Worm (Caenorhabditis elegans) whole organism, L4 larva: ENCODE results near the gene K12H6.6.

Source experiments
- F44E2.7 ChIP-seq: fragments of 200-800 bp; sonication (Bioruptor generic); IDR thresholded peaks from 2 replicates; pipeline ENCODE4 v2.1.2; 2022; ENCODE audit warnings: missing genetic modification characterization, missing compliant biosample characterization
- F49E8.2 ChIP-seq: sonication (generic microtip); optimal IDR thresholded peaks from 2 replicates; lab custom pipeline; 2016; ENCODE audit warnings: missing compliant biosample characterization, mild to moderate bottlenecking, missing genetic modification characterization, borderline replicate concordance
- T26A8.4 ChIP-seq: fragments of 200-800 bp; sonication (Bioruptor generic); IDR thresholded peaks from 2 replicates; pipeline ENCODE4 v1.3.6; 2022; ENCODE audit warnings: missing genetic modification characterization, missing compliant biosample characterization
- Y5F2A.4 ChIP-seq: fragments of 200-800 bp; sonication (Bioruptor generic); optimal IDR thresholded peaks from 2 replicates; lab custom pipeline; 2018; ENCODE audit warnings: mild to moderate bottlenecking, missing genetic modification characterization, missing compliant biosample characterization
- aha-1 ChIP-seq: fragments of 150-350 bp; peaks from one replicate; lab custom pipeline; 2014; ENCODE audit warnings: missing biosample characterization, missing genetic modification characterization
- arid-1 ChIP-seq: fragments of 200-800 bp; sonication (Bioruptor generic); conservative IDR thresholded peaks from 2 replicates; pipeline ENCODE4 v1.3.6; 2022; ENCODE audit warnings: missing genetic modification reagents, missing genetic modification characterization, missing compliant biosample characterization
- ceh-28 ChIP-seq: fragments of 150-350 bp; optimal IDR thresholded peaks from 2 replicates; lab custom pipeline; 2014; ENCODE audit warnings: missing biosample characterization, missing genetic modification reagents, missing genetic modification characterization
- cey-2 ChIP-seq: sonication (generic microtip); optimal IDR thresholded peaks from 3 replicates; lab custom pipeline; 2017; ENCODE audit warnings: missing genetic modification characterization, mild to moderate bottlenecking, missing compliant biosample characterization, antibody characterized with exemption, borderline replicate concordance; ENCODE audit not compliant: insufficient read depth
- dmd-6 ChIP-seq: fragments of 200-800 bp; sonication (Bioruptor generic); IDR thresholded peaks from 2 replicates; pipeline ENCODE4 v1.3.6; 2022; ENCODE audit warnings: missing genetic modification reagents, missing genetic modification characterization, missing compliant biosample characterization
- dmd-9 ChIP-seq: fragments of 200-800 bp; sonication (Bioruptor generic); IDR thresholded peaks from 2 replicates; pipeline ENCODE4 v1.3.6; 2022; ENCODE audit warnings: missing genetic modification reagents, missing genetic modification characterization, missing compliant biosample characterization
- dpl-1 ChIP-seq: fragments of 150-350 bp; optimal IDR thresholded peaks from 2 replicates; lab custom pipeline; 2014; ENCODE audit warnings: missing biosample characterization, missing genetic modification reagents, missing genetic modification characterization
- duxl-1 ChIP-seq: sonication (generic microtip); optimal IDR thresholded peaks from 2 replicates; lab custom pipeline; 2016; ENCODE audit warnings: mild to moderate bottlenecking, missing genetic modification characterization, moderate library complexity, missing compliant biosample characterization; ENCODE audit not compliant: poor library complexity
- egl-27 ChIP-seq: sonication (generic microtip); optimal IDR thresholded peaks from 3 replicates; lab custom pipeline; 2017; ENCODE audit warnings: missing biosample characterization, missing genetic modification reagents, missing genetic modification characterization
- fkh-10 ChIP-seq: fragments of 150-350 bp; optimal IDR thresholded peaks from 2 replicates; lab custom pipeline; 2014; ENCODE audit warnings: missing biosample characterization, missing genetic modification reagents, missing genetic modification characterization
- fos-1 ChIP-seq: fragments of 150-350 bp; optimal IDR thresholded peaks from 2 replicates; lab custom pipeline; 2014; ENCODE audit warnings: missing biosample characterization, missing genetic modification characterization
- hif-1 ChIP-seq, 2 experiments: sonication (generic microtip); optimal IDR thresholded peaks; 2 replicates each; lab custom pipeline; 2016 to 2017; ENCODE audit warnings: missing compliant biosample characterization in 2 of 2, missing genetic modification characterization in 2 of 2, missing genetic modification reagents in 2 of 2, missing genotype in 2 of 2, mild to moderate bottlenecking in 1 of 2
- hlh-11 ChIP-seq: fragments of 200-800 bp; sonication (Bioruptor generic); optimal IDR thresholded peaks from 2 replicates; lab custom pipeline; 2018; ENCODE audit warnings: mild to moderate bottlenecking, missing genetic modification characterization, missing compliant biosample characterization
- hlh-30 ChIP-seq: sonication (generic microtip); optimal IDR thresholded peaks from 2 replicates; lab custom pipeline; 2017; ENCODE audit warnings: antibody characterized with exemption, mild to moderate bottlenecking, missing genetic modification characterization, missing compliant biosample characterization; ENCODE audit not compliant: insufficient read depth
- hmg-1.1 ChIP-seq: fragments of 200-800 bp; sonication (Bioruptor generic); IDR thresholded peaks from 2 replicates; pipeline ENCODE4 v1.3.6; 2022; ENCODE audit warnings: missing genetic modification reagents, missing genetic modification characterization, missing compliant biosample characterization
- lin-1 ChIP-seq: fragments of 200-800 bp; sonication (Bioruptor generic); IDR thresholded peaks from 2 replicates; pipeline ENCODE4 v1.3.6; 2022; ENCODE audit warnings: missing genetic modification reagents, missing genetic modification characterization, missing compliant biosample characterization
- lin-38 ChIP-seq: fragments of 200-800 bp; sonication (Bioruptor generic); IDR thresholded peaks from 2 replicates; pipeline ENCODE4 v1.3.6; 2022; ENCODE audit warnings: missing genetic modification reagents, missing genetic modification characterization, missing compliant biosample characterization
- lsy-2 ChIP-seq, 2 experiments: fragments of 150-350 bp in 1 of 2; sonication (generic microtip) in 1 of 2; optimal IDR thresholded peaks; 2 replicates each; lab custom pipeline; 2014 to 2017; ENCODE audit warnings: missing biosample characterization in 2 of 2, missing genetic modification characterization in 2 of 2
- madf-9 ChIP-seq: fragments of 200-800 bp; sonication (Bioruptor generic); conservative IDR thresholded peaks from 2 replicates; pipeline ENCODE4 v1.3.6; 2022; ENCODE audit warnings: missing genetic modification reagents, missing genetic modification characterization, missing compliant biosample characterization
- mdl-1 ChIP-seq, 2 experiments: fragments of 150-350 bp in 1 of 2; sonication (generic microtip) in 1 of 2; optimal IDR thresholded peaks; 2 replicates each; lab custom pipeline; 2014 to 2017; ENCODE audit warnings: missing biosample characterization in 2 of 2, missing genetic modification characterization in 2 of 2
- mdt-29 ChIP-seq: fragments of 200-800 bp; sonication (Bioruptor generic); IDR thresholded peaks from 2 replicates; pipeline ENCODE4 v1.3.6; 2022; ENCODE audit warnings: missing genetic modification reagents, missing genetic modification characterization, missing compliant biosample characterization
- mes-2 ChIP-seq: sonication (generic microtip); optimal IDR thresholded peaks from 2 replicates; lab custom pipeline; 2016; ENCODE audit warnings: missing genotype, mild to moderate bottlenecking, missing genetic modification characterization, missing compliant biosample characterization; ENCODE audit not compliant: poor library complexity, severe bottlenecking
- nhr-10 ChIP-seq: fragments of 150-350 bp; optimal IDR thresholded peaks from 2 replicates; lab custom pipeline; 2014; ENCODE audit warnings: missing biosample characterization, missing genetic modification characterization
- nhr-28 ChIP-seq: fragments of 150-350 bp; optimal IDR thresholded peaks from 2 replicates; lab custom pipeline; 2014; ENCODE audit warnings: missing biosample characterization, missing genetic modification characterization
- nhr-41 ChIP-seq: fragments of 200-800 bp; sonication (Bioruptor generic); IDR thresholded peaks from 2 replicates; pipeline ENCODE4 v1.3.6; 2022; ENCODE audit warnings: missing genetic modification reagents, missing genetic modification characterization, missing compliant biosample characterization
- nhr-48 ChIP-seq: sonication (generic microtip); optimal IDR thresholded peaks from 2 replicates; lab custom pipeline; 2016; ENCODE audit warnings: mild to moderate bottlenecking, missing genetic modification characterization, missing compliant biosample characterization
- nhr-6 ChIP-seq: fragments of 150-350 bp; optimal IDR thresholded peaks from 2 replicates; lab custom pipeline; 2014; ENCODE audit warnings: missing biosample characterization, missing genetic modification characterization
- sdz-12 ChIP-seq: fragments of 200-800 bp; sonication (Bioruptor generic); optimal IDR thresholded peaks from 2 replicates; lab custom pipeline; 2018; ENCODE audit warnings: mild to moderate bottlenecking, missing genetic modification characterization, missing compliant biosample characterization
- spr-1 ChIP-seq: sonication (generic microtip); optimal IDR thresholded peaks from 2 replicates; lab custom pipeline; 2016; ENCODE audit warnings: mild to moderate bottlenecking, missing genetic modification characterization, missing compliant biosample characterization
- spr-3 ChIP-seq: fragments of 200-800 bp; sonication (Bioruptor generic); optimal IDR thresholded peaks from 2 replicates; lab custom pipeline; 2018; ENCODE audit warnings: mild to moderate bottlenecking, missing genetic modification characterization, missing compliant biosample characterization
- tra-1 ChIP-seq: fragments of 200-800 bp; sonication (Bioruptor generic); IDR thresholded peaks from 2 replicates; pipeline ENCODE4 v1.3.6; 2022; ENCODE audit warnings: missing genetic modification reagents, missing genetic modification characterization, missing compliant biosample characterization
- unc-130 ChIP-seq: sonication (generic microtip); optimal IDR thresholded peaks from 2 replicates; lab custom pipeline; 2016; ENCODE audit warnings: missing genetic modification reagents, missing genetic modification characterization, missing compliant biosample characterization
- unc-39 ChIP-seq: sonication (generic microtip); optimal IDR thresholded peaks from 2 replicates; lab custom pipeline; 2017; ENCODE audit warnings: missing biosample characterization, missing genetic modification characterization
- unc-62 ChIP-seq, 3 experiments: fragments of 150-350 bp in 1 of 3; sonication (generic microtip); optimal IDR thresholded peaks in 2 of 3; peaks in 1 of 3; 1 replicate in 1 of 3; 2 replicates in 2 of 3; lab custom pipeline; 2014 to 2017; ENCODE audit warnings: missing biosample characterization in 3 of 3, missing genetic modification characterization in 3 of 3, missing genetic modification reagents in 3 of 3, missing genotype in 1 of 3
- zip-11 ChIP-seq: fragments of 200-800 bp; sonication (Bioruptor generic); IDR thresholded peaks from 2 replicates; pipeline ENCODE4 v1.3.6; 2022; ENCODE audit warnings: missing genetic modification characterization, missing compliant biosample characterization

K12H6.6 gene

ce11 chrII:2800550-2801233, 30.3 kb downstream of the K12H6.6 start, which contains the start of gene nhr-119 (continued):
- TF ChIP-seq nhr-48: peak; percentile 93
- TF ChIP-seq madf-9 (GFP tag; lab: Robert Waterston, UW): no peak
- peak; percentile 56 for TF ChIP-seq spr-1 (tag; lab: Kevin White, UChicago)
- TF ChIP-seq lsy-2 (tag; optimal IDR thresholded peaks at IDR 0.05; lab: Kevin White, UChicago): peak in 1 of 2 experiments; percentile 76
- TF ChIP-seq T26A8.4: peak; percentile 74
- peak; percentile 44 for TF ChIP-seq nhr-6 (tag; lab: Kevin White, UChicago)
- peak; percentile 8 for TF ChIP-seq nhr-10 (tag; lab: Kevin White, UChicago)
- TF ChIP-seq hlh-11 (tag; lab: Kevin White, UChicago): peak; percentile 93
- TF ChIP-seq duxl-1: peak; percentile 47
- no peak for TF ChIP-seq unc-130 (GFP tag; lab: Kevin White, UChicago)
- peak; percentile 35; the same call in 1 of the 2 replicates for TF ChIP-seq lin-38 (GFP tag; lab: Robert Waterston, UW)
- TF ChIP-seq nhr-28 (tag; lab: Kevin White, UChicago): peak; percentile 91
- no peak for TF ChIP-seq arid-1 (GFP tag; lab: Robert Waterston, UW)
- no peak for TF ChIP-seq spr-3 (GFP tag; lab: Kevin White, UChicago)
- TF ChIP-seq lin-1 (GFP tag; lab: Robert Waterston, UW): peak; percentile 74
- TF ChIP-seq mdl-1 (tag; optimal IDR thresholded peaks at IDR 0.05; lab: Kevin White, UChicago): peak; percentile 11 to 81
- no peak for TF ChIP-seq sdz-12
- TF ChIP-seq egl-27: no peak
- TF ChIP-seq fos-1 (tag; lab: Kevin White, UChicago): peak; percentile 38
- TF ChIP-seq hif-1 (tag; optimal IDR thresholded peaks at IDR 0.05; lab: Kevin White, UChicago): peak in 1 of 2 experiments; percentile 14
- TF ChIP-seq mdt-29: 0 out of 2 replicates have a peak, but pooled peaks have one; percentile 31
- TF ChIP-seq dmd-6 (GFP tag; lab: Robert Waterston, UW): peak; percentile 91
- peak; percentile 83 for TF ChIP-seq tra-1 (GFP tag; lab: Robert Waterston, UW)
- peak; percentile 19 for TF ChIP-seq ceh-28 (tag; lab: Kevin White, UChicago)
- TF ChIP-seq dpl-1 (GFP tag; lab: Kevin White, UChicago): peak; percentile 26
- TF ChIP-seq nhr-41 (GFP tag; lab: Robert Waterston, UW): no peak
- no peak for TF ChIP-seq dmd-9
- TF ChIP-seq cey-2 (tag; lab: Kevin White, UChicago): peak; percentile 51
- TF ChIP-seq hlh-30 (tag; lab: Kevin White, UChicago): peak; percentile 73
- TF ChIP-seq fkh-10 (GFP tag; lab: Kevin White, UChicago): no peak
- TF ChIP-seq hmg-1.1 (GFP tag; lab: Robert Waterston, UW): peak; percentile 59
- no peak for TF ChIP-seq unc-39 (tag; lab: Kevin White, UChicago)
- no peak for TF ChIP-seq F49E8.2
- TF ChIP-seq unc-62 (GFP tag; optimal IDR thresholded peaks at IDR 0.05 in 1 of 2; lab: Kevin White, UChicago): peak in 1 of 2 experiments; percentile 68
- TF ChIP-seq unc-62 (tag; optimal IDR thresholded peaks at IDR 0.05; lab: Kevin White, UChicago): no peak
- TF ChIP-seq zip-11 (GFP tag; lab: Robert Waterston, UW): no peak
- TF ChIP-seq mes-2 (tag; lab: Kevin White, UChicago): peak; percentile 68

DNA sequence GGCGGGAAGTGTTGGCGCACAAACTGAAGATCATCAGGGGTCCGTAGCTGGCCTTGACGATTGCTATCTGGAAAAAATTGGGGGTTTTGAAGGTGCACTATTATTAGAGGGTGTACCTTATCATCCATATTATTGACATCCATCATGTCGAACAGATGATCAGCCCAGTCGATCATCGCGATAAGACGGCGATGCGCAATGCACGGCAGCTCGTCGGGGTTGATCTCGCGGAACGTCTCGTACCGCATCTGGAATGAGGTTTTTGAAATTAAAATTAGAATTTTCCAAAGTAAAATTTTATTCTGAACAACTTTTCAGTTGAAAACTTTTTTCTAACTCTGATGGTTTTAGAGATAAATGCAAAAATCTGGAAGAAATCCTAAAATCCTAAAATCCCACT, 33.1 kb downstream of the K12H6.6 start:
- TF ChIP-seq F44E2.7 (no peak), aha-1 (tag; lab: Kevin White, UChicago) (peak; percentile 79), Y5F2A.4 (GFP tag; lab: Kevin White, UChicago) (no peak)
